Worm (Caenorhabditis elegans) whole organism, L1 larva: ENCODE data around the gene mdt-6.

Source experiments
- C16A3.4 ChIP-seq: fragments of 150-350 bp; optimal IDR thresholded peaks from 2 replicates; lab custom pipeline; 2014; ENCODE audit warnings: missing biosample characterization, missing genetic modification characterization
- C34B4.2 ChIP-seq: sonication (generic microtip); optimal IDR thresholded peaks from 2 replicates; lab custom pipeline; 2017; ENCODE audit warnings: mild to moderate bottlenecking, missing genetic modification characterization, missing compliant biosample characterization
- aly-2 ChIP-seq: fragments of 150-350 bp; optimal IDR thresholded peaks from 2 replicates; lab custom pipeline; 2014; ENCODE audit warnings: missing biosample characterization, missing genetic modification characterization
- blmp-1 ChIP-seq: fragments of 150-350 bp; optimal IDR thresholded peaks from 2 replicates; lab custom pipeline; 2014; ENCODE audit warnings: missing biosample characterization, missing genetic modification characterization
- ets-5 ChIP-seq: fragments of 200-800 bp; sonication (Bioruptor generic); IDR thresholded peaks from 2 replicates; pipeline ENCODE4 v1.3.6; 2022; ENCODE audit warnings: missing genetic modification characterization, missing compliant biosample characterization
- mdl-1 ChIP-seq, 2 experiments: fragments of 150-350 bp; optimal IDR thresholded peaks; 2 replicates each; lab custom pipeline; 2014 to 2017; ENCODE audit warnings: missing biosample characterization in 2 of 2, missing genetic modification characterization in 2 of 2, inconsistent platforms in 1 of 2
- mep-1 ChIP-seq: fragments of 150-350 bp; optimal IDR thresholded peaks from 2 replicates; lab custom pipeline; 2014; ENCODE audit warnings: missing biosample characterization, missing genetic modification characterization
- nhr-11 ChIP-seq: fragments of 150-350 bp; optimal IDR thresholded peaks from 2 replicates; lab custom pipeline; 2014; ENCODE audit warnings: missing biosample characterization, missing genetic modification characterization
- nhr-71 ChIP-seq: sonication (generic microtip); optimal IDR thresholded peaks from 2 replicates; lab custom pipeline; 2016; ENCODE audit warnings: mild to moderate bottlenecking, missing genetic modification characterization, moderate library complexity, missing compliant biosample characterization
- nhr-77 ChIP-seq: fragments of 150-350 bp; optimal IDR thresholded peaks from 2 replicates; lab custom pipeline; 2014; ENCODE audit warnings: missing biosample characterization, missing genetic modification characterization
- skn-1 ChIP-seq: fragments of 150-350 bp; optimal IDR thresholded peaks from 2 replicates; lab custom pipeline; 2014; ENCODE audit warnings: missing biosample characterization, missing genetic modification characterization
- zag-1 ChIP-seq: fragments of 150-350 bp; optimal IDR thresholded peaks from 2 replicates; lab custom pipeline; 2014; ENCODE audit warnings: missing biosample characterization, missing genetic modification characterization

- no peak for TF ChIP-seq mep-1
- no peak for TF ChIP-seq C34B4.2 (tag; lab: Kevin White, UChicago)
- TF ChIP-seq C16A3.4 (tag; lab: Kevin White, UChicago), result no peak
- no peak for TF ChIP-seq skn-1 (tag; lab: Kevin White, UChicago)
- no peak for TF ChIP-seq nhr-71
- no peak for TF ChIP-seq blmp-1 (tag; lab: Kevin White, UChicago)
- no peak for TF ChIP-seq nhr-77 (tag; lab: Kevin White, UChicago)
- TF ChIP-seq mdl-1 (tag; optimal IDR thresholded peaks at IDR 0.05; lab: Kevin White, UChicago), result no peak
- no peak for TF ChIP-seq zag-1 (tag; lab: Kevin White, UChicago)
- no peak for TF ChIP-seq nhr-11
- no peak for TF ChIP-seq aly-2
- no peak for TF ChIP-seq ets-5
Observed at ce11 chrV:7075646-7076045, 16.2 kb upstream of the mdt-6 start, which contains the start of gene npa-1.
